Worm (Caenorhabditis elegans) whole organism, midembryonic: Measurements from ENCODE around the gene K10D6.4.

Experiments used
- T22C8.4 ChIP-seq: fragments of 200-800 bp; sonication (Bioruptor generic); IDR thresholded peaks from 2 replicates; pipeline ENCODE4 v1.3.6; 2022; ENCODE audit warnings: missing genetic modification characterization, missing compliant biosample characterization
- cog-1 ChIP-seq: sonication (generic microtip); optimal IDR thresholded peaks from 2 replicates; lab custom pipeline; 2016; ENCODE audit warnings: missing genetic modification characterization, missing compliant biosample characterization
- flt-1 ChIP-seq: fragments of 200-800 bp; sonication (Bioruptor generic); IDR thresholded peaks from 2 replicates; pipeline ENCODE4 v1.3.6; 2022; ENCODE audit warnings: missing genetic modification characterization, missing compliant biosample characterization
- klf-2 ChIP-seq: fragments of 200-800 bp; sonication (Bioruptor generic); conservative IDR thresholded peaks from 2 replicates; pipeline ENCODE4 v1.3.6; 2022; ENCODE audit warnings: missing genetic modification reagents, missing genetic modification characterization, missing compliant biosample characterization
- med-1 ChIP-seq: sonication (generic microtip); optimal IDR thresholded peaks from 2 replicates; lab custom pipeline; 2017; ENCODE audit warnings: missing genetic modification characterization, mild to moderate bottlenecking, missing compliant biosample characterization, antibody characterized with exemption, missing genetic modification reagents; ENCODE audit not compliant: insufficient read depth
- ref-1 ChIP-seq: fragments of 200-800 bp; sonication (Bioruptor generic); conservative IDR thresholded peaks from 2 replicates; pipeline ENCODE4 v1.3.6; 2022; ENCODE audit warnings: missing genetic modification reagents, missing genetic modification characterization, missing compliant biosample characterization
- tab-1 ChIP-seq: fragments of 200-800 bp; sonication (Bioruptor generic); IDR thresholded peaks from 2 replicates; pipeline ENCODE4 v1.3.6; 2022; ENCODE audit warnings: missing genetic modification characterization, missing compliant biosample characterization
- ztf-23 ChIP-seq: fragments of 200-800 bp; sonication (Bioruptor generic); IDR thresholded peaks from 2 replicates; pipeline ENCODE4 v1.3.6; 2022; ENCODE audit warnings: missing genetic modification reagents, missing genetic modification characterization, missing compliant biosample characterization
- ztf-29 ChIP-seq: fragments of 200-800 bp; sonication (Bioruptor generic); IDR thresholded peaks from 2 replicates; pipeline ENCODE4 v1.3.6; 2022; ENCODE audit warnings: missing genetic modification reagents, missing genetic modification characterization, missing compliant biosample characterization

ce11 chrV:11231177-11231576 is 29.5 kb downstream of the K10D6.4 start:
- no peak for TF ChIP-seq flt-1 (GFP tag; lab: Robert Waterston, UW)
- no peak for TF ChIP-seq tab-1 (GFP tag; lab: Robert Waterston, UW)
- no peak for TF ChIP-seq cog-1 (tag; lab: Kevin White, UChicago)
- no peak for TF ChIP-seq T22C8.4 (GFP tag; lab: Robert Waterston, UW)
- no peak for TF ChIP-seq med-1 (GFP tag; lab: Kevin White, UChicago)
- no peak for TF ChIP-seq klf-2 (GFP tag; lab: Robert Waterston, UW)
- TF ChIP-seq ref-1, result no peak
- TF ChIP-seq ztf-23 (GFP tag; lab: Robert Waterston, UW), result no peak
- no peak for TF ChIP-seq ztf-29
